Fruit fly (Drosophila melanogaster): ENCODE results near the gene Golgin84.

Gene Golgin84

DNA sequence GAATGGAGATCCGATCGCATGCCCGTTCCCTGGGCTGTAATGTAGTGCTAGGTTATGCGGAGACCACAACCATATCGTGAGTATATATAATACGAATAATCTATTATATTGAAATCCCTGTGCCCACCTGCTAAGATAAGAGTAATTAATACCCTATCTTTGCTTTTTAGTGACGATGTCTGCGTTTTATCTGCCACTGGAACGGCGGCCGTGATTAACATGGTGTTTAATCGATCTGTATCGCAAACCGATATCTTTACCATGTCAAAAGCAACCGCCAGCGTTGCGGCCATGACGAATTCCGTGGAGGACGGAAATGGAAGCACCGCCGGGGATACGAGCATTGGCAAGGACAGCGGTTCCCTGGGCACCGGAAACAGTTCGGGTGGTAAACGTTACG is 4.3 kb downstream of the Golgin84 start:
- no peak for TF ChIP-seq CG17801 (GFP tag; optimal IDR thresholded peaks at IDR 0.05; ENCODE audit: partially characterized antibody)

dm6 chr3R:24348420-24349190 is 9.1 kb downstream of the Golgin84 start, which contains the start of the genes CG5746 and CG6454:
TSS of gene CG5746 (minus strand) at chr3R:24348791.
TSS of gene CG6454 (plus strand) at chr3R:24349182.
- TF ChIP-seq CG17801 (GFP tag; optimal IDR thresholded peaks at IDR 0.05; ENCODE audit: partially characterized antibody) = peak; percentile 28

- no peak for TF ChIP-seq CG17801 (GFP tag; optimal IDR thresholded peaks at IDR 0.05; ENCODE audit: partially characterized antibody)
Measured at dm6 chr3R:24341251-24341650, 16.5 kb downstream of the Golgin84 start, which contains the start of gene Ms. TSS of gene Ms (plus strand) at chr3R:24341551.

- TF ChIP-seq CG17801 (GFP tag; optimal IDR thresholded peaks at IDR 0.05; ENCODE audit: partially characterized antibody) = no peak
Measured at dm6 chr3R:24336622-24337021, 21.1 kb downstream of the Golgin84 start, which contains the start of gene CG6432. TSS of gene CG6432 (plus strand) at chr3R:24336922.

dm6 chr3R:24333182-24333808 is 24.4 kb downstream of the Golgin84 start, which contains the start of the genes Rrp5 and Dis3:
TSS of gene Rrp5 (minus strand) at chr3R:24333316.
TSS of gene Dis3 (plus strand) at chr3R:24333433.
- no peak for TF ChIP-seq CG17801 (GFP tag; optimal IDR thresholded peaks at IDR 0.05; ENCODE audit: partially characterized antibody)

DNA sequence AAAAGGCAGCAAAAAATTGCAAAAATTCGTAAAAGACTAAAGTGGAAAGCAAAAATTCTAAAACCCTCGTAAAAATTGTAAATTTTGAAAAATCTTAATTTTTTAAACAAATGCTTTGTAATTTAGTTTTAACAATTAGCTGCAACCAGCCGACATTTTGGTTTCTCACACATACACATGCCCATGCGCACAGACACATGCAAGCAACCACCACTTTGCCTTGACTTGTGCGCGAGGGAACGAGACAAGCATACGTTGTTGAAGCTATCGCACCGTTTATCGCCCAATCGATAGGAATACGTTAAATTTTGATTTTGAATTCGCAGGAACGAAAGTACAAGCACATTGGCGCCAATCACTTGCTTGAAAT is 37.4 kb downstream of the Golgin84 start:
- peak; percentile 8 for TF ChIP-seq CG17801 (GFP tag; optimal IDR thresholded peaks at IDR 0.05; ENCODE audit: partially characterized antibody)

- TF ChIP-seq CG17801 (GFP tag; optimal IDR thresholded peaks at IDR 0.05; ENCODE audit: partially characterized antibody) = no peak
Measured at dm6 chr3R:24319632-24320341, 38.0 kb downstream of the Golgin84 start.

DNA sequence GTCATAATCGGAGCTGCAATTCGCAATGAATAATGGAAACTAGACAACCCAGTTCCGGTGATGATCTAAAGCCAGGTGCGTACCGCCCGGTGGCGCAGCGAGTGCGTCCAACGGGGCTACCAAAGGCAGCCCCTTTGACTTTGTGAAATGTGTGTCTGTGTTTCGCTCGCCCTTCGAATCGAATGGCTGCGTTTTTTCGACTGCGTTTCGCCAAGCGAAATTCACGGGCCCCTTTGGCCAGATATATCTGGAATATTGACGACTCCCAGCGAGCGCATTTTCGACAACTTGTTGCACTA is 38.7 kb downstream of the Golgin84 start:
- no peak for TF ChIP-seq CG17801 (GFP tag; optimal IDR thresholded peaks at IDR 0.05; ENCODE audit: partially characterized antibody)

dm6 chr3R:24318217-24319082 is 39.3 kb downstream of the Golgin84 start, which contains the start of the genes Nab2 and BRWD3:
TSS of gene Nab2 (minus strand) at chr3R:24318419.
TSS of gene BRWD3 (plus strand) at chr3R:24319000.
- peak; percentile 17 for TF ChIP-seq CG17801 (GFP tag; optimal IDR thresholded peaks at IDR 0.05; ENCODE audit: partially characterized antibody)
